Worm (Caenorhabditis elegans): ENCODE results near the gene acl-3.

Gene acl-3

ce11 chrIV:11651965-11652453 is at the start of gene acl-3, which contains the start of gene ndub-6:
acl-3 (minus strand) TSS chrIV:11652023.
ndub-6 (plus strand) TSS chrIV:11652403.
- TF ChIP-seq him-1 (tag; optimal IDR thresholded peaks at IDR 0.05) (no peak), dao-5 (tag; optimal IDR thresholded peaks at IDR 0.05) (no peak), W03F9.2 (tag; optimal IDR thresholded peaks at IDR 0.05) (no peak)

DNA sequence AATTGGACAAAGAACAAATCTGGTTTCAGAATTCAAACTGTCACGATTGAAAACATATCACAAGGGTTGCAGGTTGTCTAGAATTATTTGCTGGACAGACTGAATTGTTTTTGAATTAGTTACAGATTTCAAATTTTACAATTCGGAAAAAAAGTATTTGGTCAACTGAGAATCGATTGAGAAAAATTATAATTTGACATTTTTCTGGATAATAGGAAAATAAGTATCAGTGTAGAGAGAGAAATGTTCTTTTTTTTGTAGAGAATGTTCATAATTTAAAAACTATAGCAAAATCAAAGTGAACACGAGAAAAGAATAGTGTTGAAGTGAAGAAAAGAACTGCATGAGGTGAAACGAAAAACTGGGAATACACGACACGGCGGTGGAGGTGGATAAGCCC is 48.9 kb upstream of the acl-3 start, which contains the start of gene dpy-20:
Gene dpy-20, minus strand, starts transcription at position 101 of the 400 bp plus-strand sequence.
- no peak for TF ChIP-seq dao-5 (tag; optimal IDR thresholded peaks at IDR 0.05)
- no peak for TF ChIP-seq W03F9.2 (tag; optimal IDR thresholded peaks at IDR 0.05)
- TF ChIP-seq him-1 (tag; optimal IDR thresholded peaks at IDR 0.05) = no peak

DNA sequence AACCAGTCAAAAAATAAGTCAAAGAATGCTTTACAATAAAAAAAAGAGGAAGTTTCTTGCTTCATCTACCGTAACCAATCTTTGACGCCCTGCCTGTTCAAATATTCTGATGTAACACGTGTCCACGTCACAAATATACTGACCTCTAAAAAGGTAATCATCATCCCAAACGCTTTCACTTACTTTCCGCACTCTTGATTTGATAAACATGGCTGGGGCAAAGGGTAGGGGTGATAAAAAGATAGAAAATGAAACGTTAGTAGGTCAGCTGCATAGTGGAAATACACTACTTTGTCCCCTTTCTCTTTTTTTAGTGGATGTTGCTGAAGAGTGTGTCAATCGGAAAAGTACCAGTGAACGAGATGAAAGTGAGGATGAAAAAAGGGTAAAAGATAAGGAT is 48.3 kb upstream of the acl-3 start:
- TF ChIP-seq him-1 (tag; optimal IDR thresholded peaks at IDR 0.05) = no peak
- TF ChIP-seq W03F9.2 (tag; optimal IDR thresholded peaks at IDR 0.05) = no peak
- TF ChIP-seq dao-5 (tag; optimal IDR thresholded peaks at IDR 0.05) = no peak

ce11 chrIV:11697514-11697913 is 45.7 kb upstream of the acl-3 start:
- TF ChIP-seq him-1 (tag; optimal IDR thresholded peaks at IDR 0.05) = no peak
- TF ChIP-seq W03F9.2 (tag; optimal IDR thresholded peaks at IDR 0.05) = no peak
- no peak for TF ChIP-seq dao-5 (tag; optimal IDR thresholded peaks at IDR 0.05)

- peak; percentile 48 for TF ChIP-seq W03F9.2 (tag; optimal IDR thresholded peaks at IDR 0.05)
- no peak for TF ChIP-seq dao-5 (tag; optimal IDR thresholded peaks at IDR 0.05)
Observed at ce11 chrIV:11695634-11696033, 43.8 kb upstream of the acl-3 start.

ce11 chrIV:11694143-11694542 is 42.3 kb upstream of the acl-3 start, which contains the start of gene ZK792.7:
ZK792.7 (plus strand) TSS chrIV:11694443.
- no peak for TF ChIP-seq W03F9.2 (tag; optimal IDR thresholded peaks at IDR 0.05)
- TF ChIP-seq dao-5 (tag; optimal IDR thresholded peaks at IDR 0.05) = no peak
- TF ChIP-seq him-1 (tag; optimal IDR thresholded peaks at IDR 0.05) = no peak

- TF ChIP-seq W03F9.2 (tag; optimal IDR thresholded peaks at IDR 0.05) (no peak), dao-5 (tag; optimal IDR thresholded peaks at IDR 0.05) (no peak), him-1 (tag; optimal IDR thresholded peaks at IDR 0.05) (no peak)
Observed at ce11 chrIV:11693493-11693892, 41.7 kb upstream of the acl-3 start, which contains the start of gene ZK792.12. ZK792.12 (plus strand) TSS chrIV:11693793.

DNA sequence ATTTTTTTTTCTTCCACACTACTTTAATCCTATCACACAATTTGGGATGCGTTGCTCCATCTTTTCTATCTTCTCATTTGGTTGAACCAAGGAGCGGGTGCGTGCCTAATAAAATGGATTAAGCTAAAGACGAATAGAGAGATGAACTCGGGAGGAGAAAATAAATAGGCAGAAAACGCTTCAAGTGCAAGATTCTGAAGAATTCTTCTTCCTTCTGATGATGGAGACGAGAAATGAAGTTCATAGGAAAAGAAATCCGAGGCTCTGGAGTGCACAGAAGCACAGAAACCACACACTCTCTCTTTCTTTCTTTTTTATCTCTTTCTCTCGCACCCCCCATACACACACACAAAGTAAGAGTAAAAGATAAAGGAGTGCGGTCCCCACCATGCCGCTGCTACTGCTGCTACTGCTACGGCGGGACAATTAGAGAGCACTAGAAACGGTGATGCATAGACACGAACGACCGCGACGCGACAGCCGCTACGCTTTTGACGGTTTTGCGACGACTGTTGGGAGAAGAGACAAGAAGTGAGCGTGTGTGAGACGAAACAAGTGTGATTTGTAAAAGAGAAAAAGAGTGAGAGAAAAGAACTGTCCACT is 40.3 kb upstream of the acl-3 start:
- TF ChIP-seq W03F9.2 (tag; optimal IDR thresholded peaks at IDR 0.05) = peak; percentile 38
- TF ChIP-seq him-1 (tag; optimal IDR thresholded peaks at IDR 0.05) = peak; percentile 52
- peak; percentile 55 for TF ChIP-seq dao-5 (tag; optimal IDR thresholded peaks at IDR 0.05)

- no peak for TF ChIP-seq dao-5 (tag; optimal IDR thresholded peaks at IDR 0.05)
- TF ChIP-seq W03F9.2 (tag; optimal IDR thresholded peaks at IDR 0.05) = no peak
- no peak for TF ChIP-seq him-1 (tag; optimal IDR thresholded peaks at IDR 0.05)
Observed at ce11 chrIV:11691524-11691923, 39.7 kb upstream of the acl-3 start.

DNA sequence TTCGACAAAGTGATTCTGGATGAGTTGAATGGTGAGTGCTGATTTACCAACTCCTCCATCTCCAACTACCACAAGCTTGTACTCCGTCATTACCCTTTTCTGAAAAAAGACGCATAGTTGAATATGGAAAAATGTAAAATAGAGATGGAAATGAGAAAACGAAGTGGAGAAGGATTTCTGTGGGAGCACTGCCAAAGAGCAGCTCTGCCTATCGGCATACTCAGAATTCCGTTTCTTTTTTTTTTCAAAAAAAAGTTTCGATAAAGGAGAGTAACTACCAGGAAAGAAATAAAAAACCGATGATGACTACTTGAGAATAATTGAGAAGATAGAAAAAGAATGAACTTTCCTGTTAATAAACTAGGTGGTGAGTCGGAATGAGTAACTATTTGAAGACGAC is 39.2 kb upstream of the acl-3 start, which contains the start of gene let-60:
Gene let-60, minus strand, starts transcription at position 101 of the 400 bp plus-strand sequence.
- TF ChIP-seq W03F9.2 (tag; optimal IDR thresholded peaks at IDR 0.05) (no peak), dao-5 (tag; optimal IDR thresholded peaks at IDR 0.05) (no peak), him-1 (tag; optimal IDR thresholded peaks at IDR 0.05) (no peak)

- TF ChIP-seq W03F9.2 (tag; optimal IDR thresholded peaks at IDR 0.05) (no peak), dao-5 (tag; optimal IDR thresholded peaks at IDR 0.05) (no peak), him-1 (tag; optimal IDR thresholded peaks at IDR 0.05) (no peak)
Observed at ce11 chrIV:11688018-11688417, 36.2 kb upstream of the acl-3 start, which contains the start of gene ZK792.5. ZK792.5 (minus strand) TSS chrIV:11688118.

DNA sequence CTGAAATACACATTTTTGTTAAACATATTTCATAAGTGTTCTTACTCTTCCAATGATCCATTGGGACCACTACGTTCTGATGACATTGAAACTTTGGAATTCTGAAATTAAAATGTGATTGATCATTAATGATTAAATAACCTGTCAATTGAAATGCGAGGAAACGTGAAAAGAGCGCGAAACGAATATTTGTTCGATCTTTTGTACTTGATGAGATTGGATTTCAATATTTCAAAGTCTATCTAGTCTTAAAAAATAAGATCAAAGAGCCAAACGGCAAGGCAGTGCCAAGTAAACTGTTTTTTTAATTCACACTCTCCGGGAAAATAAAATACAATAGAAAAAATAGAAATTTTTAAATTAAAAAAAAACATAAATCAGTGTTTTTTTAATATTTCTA is 30.1 kb upstream of the acl-3 start, which contains the start of gene ZK792.4:
Gene ZK792.4, minus strand, starts transcription at position 101 of the 400 bp plus-strand sequence.
- TF ChIP-seq dao-5 (tag; optimal IDR thresholded peaks at IDR 0.05) (no peak), him-1 (tag; optimal IDR thresholded peaks at IDR 0.05) (no peak), W03F9.2 (tag; optimal IDR thresholded peaks at IDR 0.05) (no peak)

ce11 chrIV:11676054-11676453 is 24.2 kb upstream of the acl-3 start, which contains the start of gene inx-9:
inx-9 (plus strand) TSS chrIV:11676354.
- TF ChIP-seq dao-5 (tag; optimal IDR thresholded peaks at IDR 0.05) (no peak), him-1 (tag; optimal IDR thresholded peaks at IDR 0.05) (no peak), W03F9.2 (tag; optimal IDR thresholded peaks at IDR 0.05) (no peak)

DNA sequence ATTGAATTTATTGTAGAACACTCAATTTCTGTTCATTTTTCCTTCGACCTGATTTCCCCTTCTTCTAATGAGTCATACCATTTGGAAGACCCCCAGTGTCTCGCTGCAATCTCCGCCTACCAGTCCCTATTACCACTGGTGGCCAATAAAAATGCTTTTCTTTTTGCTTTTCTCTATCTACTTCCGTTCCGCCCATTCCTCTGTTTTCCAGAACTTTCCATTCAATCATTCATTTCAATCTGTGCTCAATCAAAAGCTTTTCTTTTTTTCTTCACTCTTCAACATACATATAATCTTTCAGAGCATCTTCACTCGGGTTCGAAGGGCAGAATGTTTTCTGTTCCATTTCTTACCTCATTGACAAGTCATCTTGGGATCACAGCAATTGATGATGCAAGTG is 21.7 kb upstream of the acl-3 start, which contains the start of gene inx-8:
Gene inx-8, plus strand, starts transcription at position 301 of the 400 bp plus-strand sequence.
- no peak for TF ChIP-seq dao-5 (tag; optimal IDR thresholded peaks at IDR 0.05)
- no peak for TF ChIP-seq W03F9.2 (tag; optimal IDR thresholded peaks at IDR 0.05)
- TF ChIP-seq him-1 (tag; optimal IDR thresholded peaks at IDR 0.05) = no peak

All from whole organism, L4/young adult.